Comparison of ENCODE assay signal across 8 worm cellular contexts in the genomic region with DNA sequence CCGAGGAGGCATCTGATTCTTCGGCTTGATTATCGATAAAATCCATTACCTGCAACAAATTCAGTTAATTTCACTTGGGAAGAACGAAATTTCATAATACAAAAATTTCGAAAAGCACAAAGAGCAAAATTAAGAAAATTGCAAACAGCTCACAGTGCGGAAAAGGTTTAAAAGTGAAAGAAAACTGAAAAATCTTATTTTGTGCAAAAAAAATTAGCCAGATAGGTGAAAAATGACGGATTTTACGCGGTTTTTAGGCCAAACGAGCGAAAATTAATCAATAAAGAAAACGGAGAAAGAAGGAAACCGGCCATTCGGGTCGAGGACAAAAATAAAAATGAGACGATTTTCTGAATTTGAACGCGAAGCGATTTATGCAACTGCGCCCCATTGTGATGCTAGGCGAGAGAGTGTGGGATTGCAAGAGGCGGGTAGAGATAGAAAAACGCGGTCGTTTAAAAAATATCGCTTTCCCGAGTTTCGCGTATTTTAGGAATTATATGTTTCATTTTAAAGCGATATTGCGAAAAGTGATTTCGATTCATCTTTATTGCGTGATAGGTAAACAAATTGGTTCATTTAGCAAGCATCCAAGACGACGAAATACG.
TF ChIP-seq lines count a peak whose summit lies in the region.

A gene (minus strand): TSS at position 51 of the 608 bp plus-strand sequence.

TF ChIP-seq in whole organism, L1 larva, 84 proteins besides CTCF, POLR2A, EP300 and RAD21 (continues in another document):
- no peak for TF ChIP-seq zip-4 (GFP tag; optimal IDR thresholded peaks at IDR 0.05; lab: Kevin White, UChicago)
- TF ChIP-seq nhr-47 (tag; optimal IDR thresholded peaks at IDR 0.05; lab: Kevin White, UChicago) = peak; percentile 77
- peak; percentile 59 for TF ChIP-seq jun-1 (tag; optimal IDR thresholded peaks at IDR 0.05; lab: Kevin White, UChicago)
- TF ChIP-seq rnt-1 (tag; optimal IDR thresholded peaks at IDR 0.05; lab: Kevin White, UChicago) = peak; percentile 86
- peak; percentile 96 to 98 for TF ChIP-seq lin-35 (GFP tag; optimal IDR thresholded peaks at IDR 0.05; lab: Kevin White, UChicago)
- TF ChIP-seq pax-3 (tag; optimal IDR thresholded peaks at IDR 0.05; lab: Kevin White, UChicago) = peak; percentile 28
- TF ChIP-seq lin-13 (GFP tag; optimal IDR thresholded peaks at IDR 0.05; lab: Kevin White, UChicago) = peak; percentile 62
- peak; percentile 9 for TF ChIP-seq elt-2 (tag; optimal IDR thresholded peaks at IDR 0.05; lab: Kevin White, UChicago)
- TF ChIP-seq C16A3.4 (tag; optimal IDR thresholded peaks at IDR 0.05; lab: Kevin White, UChicago) = peak; percentile 81
- peak; percentile 65 for TF ChIP-seq C04F5.9 (tag; optimal IDR thresholded peaks at IDR 0.05; lab: Kevin White, UChicago)

TF ChIP-seq in whole organism, L2 larva, 48 proteins besides CTCF, POLR2A, EP300 and RAD21 (continues in another document):
- peak; percentile 1 for TF ChIP-seq fos-1 (tag; optimal IDR thresholded peaks at IDR 0.05; lab: Kevin White, UChicago)
- TF ChIP-seq mdl-1 (tag; optimal IDR thresholded peaks at IDR 0.05; lab: Kevin White, UChicago) = no peak
- TF ChIP-seq ZK546.5 (tag; optimal IDR thresholded peaks at IDR 0.05; lab: Kevin White, UChicago) = no peak
- TF ChIP-seq crh-2 (tag; optimal IDR thresholded peaks at IDR 0.05; lab: Kevin White, UChicago) = peak; percentile 65
- TF ChIP-seq lin-13 (GFP tag; optimal IDR thresholded peaks at IDR 0.05; lab: Kevin White, UChicago) = no peak
- TF ChIP-seq sma-9 (GFP tag; optimal IDR thresholded peaks at IDR 0.05; lab: Kevin White, UChicago) = peak; percentile 69
- TF ChIP-seq sma-9 (tag; optimal IDR thresholded peaks at IDR 0.05; lab: Kevin White, UChicago) = no peak
- no peak for TF ChIP-seq elt-3 (tag; optimal IDR thresholded peaks at IDR 0.05; lab: Kevin White, UChicago)
- no peak for TF ChIP-seq ceh-82 (tag; optimal IDR thresholded peaks at IDR 0.05; lab: Kevin White, UChicago)
- TF ChIP-seq elt-1 (tag; optimal IDR thresholded peaks at IDR 0.05; lab: Kevin White, UChicago) = no peak
- TF ChIP-seq unc-62 (GFP tag; optimal IDR thresholded peaks at IDR 0.05; lab: Kevin White, UChicago) = no peak

TF ChIP-seq in whole organism, L3 larva, 47 proteins besides CTCF, POLR2A, EP300 and RAD21 (continues in another document):
- TF ChIP-seq egl-27 (tag; optimal IDR thresholded peaks at IDR 0.05; lab: Kevin White, UChicago) = no peak
- peak; percentile 53 for TF ChIP-seq nhr-23 (tag; optimal IDR thresholded peaks at IDR 0.05; lab: Kevin White, UChicago)
- no peak for TF ChIP-seq pha-4 (tag; optimal IDR thresholded peaks at IDR 0.05; lab: Kevin White, UChicago)
- TF ChIP-seq nhr-25 (tag; optimal IDR thresholded peaks at IDR 0.05; lab: Kevin White, UChicago) = peak; percentile 54
- no peak for TF ChIP-seq fkh-2 (tag; optimal IDR thresholded peaks at IDR 0.05; lab: Kevin White, UChicago)
- TF ChIP-seq nhr-43 (tag; optimal IDR thresholded peaks at IDR 0.05; lab: Kevin White, UChicago; ENCODE audit: poor library complexity, severe bottlenecking) = peak; percentile 3
- TF ChIP-seq R02D3.7 (tag; optimal IDR thresholded peaks at IDR 0.05; lab: Kevin White, UChicago) = peak; percentile 58
- TF ChIP-seq egl-5 (tag; optimal IDR thresholded peaks at IDR 0.05; lab: Kevin White, UChicago) = peak; percentile 35
- TF ChIP-seq fkh-10 (GFP tag; optimal IDR thresholded peaks at IDR 0.05; lab: Kevin White, UChicago) = no peak
- peak; percentile 25 for TF ChIP-seq hmg-11 (tag; optimal IDR thresholded peaks at IDR 0.05; lab: Kevin White, UChicago)

TF ChIP-seq in whole organism, L4 larva, 104 proteins besides CTCF, POLR2A, EP300 and RAD21 (continues in another document):
- TF ChIP-seq dpl-1 (GFP tag; optimal IDR thresholded peaks at IDR 0.05; lab: Kevin White, UChicago) (peak; percentile 92), lin-29 (GFP tag; IDR thresholded peaks at IDR 0.05; lab: Robert Waterston, UW) (no peak), pha-4 (GFP tag; IDR thresholded peaks at IDR 0.05; lab: Robert Waterston, UW) (no peak), pha-4 (tag; optimal IDR thresholded peaks at IDR 0.05; lab: Kevin White, UChicago) (no peak), fkh-10 (GFP tag; optimal IDR thresholded peaks at IDR 0.05; lab: Kevin White, UChicago) (no peak), attf-4 (tag; optimal IDR thresholded peaks at IDR 0.05; lab: Kevin White, UChicago) (no peak), mdt-29 (GFP tag; IDR thresholded peaks at IDR 0.05; lab: Robert Waterston, UW) (no peak), nhr-41 (GFP tag; IDR thresholded peaks at IDR 0.05; lab: Robert Waterston, UW) (no peak), fos-1 (tag; optimal IDR thresholded peaks at IDR 0.05; lab: Kevin White, UChicago) (no peak), mes-2 (tag; optimal IDR thresholded peaks at IDR 0.05; lab: Kevin White, UChicago; ENCODE audit: poor library complexity, severe bottlenecking) (peak; percentile 74), ces-1 (GFP tag; optimal IDR thresholded peaks at IDR 0.05; lab: Kevin White, UChicago) (no peak)

TF ChIP-seq in whole organism, late embryonic, 69 proteins besides CTCF, POLR2A, EP300 and RAD21 (continues in another document):
- no peak for TF ChIP-seq hlh-6 (tag; optimal IDR thresholded peaks at IDR 0.05; lab: Kevin White, UChicago)
- no peak for TF ChIP-seq K09A11.1 (tag; optimal IDR thresholded peaks at IDR 0.05; lab: Kevin White, UChicago; ENCODE audit: insufficient read depth)
- no peak for TF ChIP-seq elt-4 (tag; optimal IDR thresholded peaks at IDR 0.05; lab: Kevin White, UChicago)
- TF ChIP-seq lin-11 (tag; optimal IDR thresholded peaks at IDR 0.05; lab: Kevin White, UChicago) = no peak
- TF ChIP-seq gmeb-2 (tag; optimal IDR thresholded peaks at IDR 0.05; lab: Kevin White, UChicago) = no peak
- no peak for TF ChIP-seq fkh-10 (GFP tag; optimal IDR thresholded peaks at IDR 0.05; lab: Kevin White, UChicago)
- TF ChIP-seq ztf-16 (tag; optimal IDR thresholded peaks at IDR 0.05; lab: Kevin White, UChicago) = no peak
- no peak for TF ChIP-seq zip-5 (tag; optimal IDR thresholded peaks at IDR 0.05; lab: Kevin White, UChicago)
- no peak for TF ChIP-seq syd-9 (tag; optimal IDR thresholded peaks at IDR 0.05; lab: Kevin White, UChicago)
- no peak for TF ChIP-seq unc-3 (GFP tag; conservative IDR thresholded peaks at IDR 0.05; lab: Robert Waterston, UW)
- no peak for TF ChIP-seq unc-3 (tag; optimal IDR thresholded peaks at IDR 0.05; lab: Kevin White, UChicago)
- no peak for TF ChIP-seq pag-3 (tag; optimal IDR thresholded peaks at IDR 0.05; lab: Kevin White, UChicago; ENCODE audit: borderline replicate concordance)

TF ChIP-seq in whole organism, midembryonic, 9 proteins besides CTCF, POLR2A, EP300 and RAD21:
- TF ChIP-seq ref-1 (GFP tag; conservative IDR thresholded peaks at IDR 0.05; lab: Robert Waterston, UW) (no peak), klf-2 (GFP tag; conservative IDR thresholded peaks at IDR 0.05; lab: Robert Waterston, UW) (no peak), flt-1 (GFP tag; IDR thresholded peaks at IDR 0.05; lab: Robert Waterston, UW) (0 out of 2 replicates have a peak, but pooled peaks have one; percentile 45)

TF ChIP-seq in whole organism, mixed stage, embryonic, 35 proteins besides CTCF, POLR2A, EP300 and RAD21:
- TF ChIP-seq bed-3 (GFP tag; optimal IDR thresholded peaks at IDR 0.05; lab: Kevin White, UChicago) = no peak
- TF ChIP-seq zip-8 (tag; optimal IDR thresholded peaks at IDR 0.05; lab: Kevin White, UChicago) = no peak
- TF ChIP-seq pha-4 (tag; optimal IDR thresholded peaks at IDR 0.05; lab: Kevin White, UChicago) = peak; percentile 42
- peak; percentile 16 for TF ChIP-seq ham-2 (GFP tag; optimal IDR thresholded peaks at IDR 0.05; lab: Kevin White, UChicago)
- TF ChIP-seq lin-13 (tag; optimal IDR thresholded peaks at IDR 0.05; lab: Kevin White, UChicago) = peak; percentile 81
- peak; percentile 12 for TF ChIP-seq drap-1 (GFP tag; optimal IDR thresholded peaks at IDR 0.05; lab: Kevin White, UChicago)
- no peak for TF ChIP-seq nhr-28 (tag; optimal IDR thresholded peaks at IDR 0.05; lab: Kevin White, UChicago)
- TF ChIP-seq sem-2 (GFP tag; optimal IDR thresholded peaks at IDR 0.05; lab: Kevin White, UChicago) = no peak
- TF ChIP-seq lsy-2 (tag; optimal IDR thresholded peaks at IDR 0.05; lab: Kevin White, UChicago) = no peak
- no peak for TF ChIP-seq unc-39 (tag; optimal IDR thresholded peaks at IDR 0.05; lab: Kevin White, UChicago)
- TF ChIP-seq ceh-83 (GFP tag; optimal IDR thresholded peaks at IDR 0.05; lab: Kevin White, UChicago) = no peak
- TF ChIP-seq nhr-237 (tag; optimal IDR thresholded peaks at IDR 0.05; lab: Kevin White, UChicago) = peak; percentile 44
- TF ChIP-seq nhr-76 (tag; optimal IDR thresholded peaks at IDR 0.05; lab: Kevin White, UChicago) = no peak
TF ChIP-seq in whole organism, mixed stage, embryonic: peak in this region for 5.

TF ChIP-seq in whole organism, young adult, 124 proteins besides CTCF, POLR2A, EP300 and RAD21 (continues in another document):
- TF ChIP-seq let-607 (tag; optimal IDR thresholded peaks at IDR 0.05; lab: Kevin White, UChicago) (no peak), ets-4 (GFP tag; optimal IDR thresholded peaks at IDR 0.05; lab: Kevin White, UChicago) (no peak), madf-3 (GFP tag; IDR thresholded peaks at IDR 0.05; lab: Robert Waterston, UW) (no peak), attf-3 (GFP tag; conservative IDR thresholded peaks at IDR 0.05; lab: Robert Waterston, UW) (no peak), ceh-91 (GFP tag; IDR thresholded peaks at IDR 0.05; lab: Robert Waterston, UW) (no peak), F10E7.11 (tag; optimal IDR thresholded peaks at IDR 0.05; lab: Kevin White, UChicago) (no peak), hlh-26 (GFP tag; conservative IDR thresholded peaks at IDR 0.05; lab: Robert Waterston, UW) (no peak), hmg-1.2 (GFP tag; IDR thresholded peaks at IDR 0.05; lab: Robert Waterston, UW) (peak; percentile 97), nfya-2 (GFP tag; IDR thresholded peaks at IDR 0.05; lab: Robert Waterston, UW) (no peak), pha-4 (tag; optimal IDR thresholded peaks at IDR 0.05; lab: Kevin White, UChicago) (no peak), sea-2 (GFP tag; IDR thresholded peaks at IDR 0.05; lab: Robert Waterston, UW) (no peak), lin-26 (GFP tag; IDR thresholded peaks at IDR 0.05; lab: Robert Waterston, UW) (no peak), B0019.2 (GFP tag; conservative IDR thresholded peaks at IDR 0.05; lab: Robert Waterston, UW) (no peak), let-526 (GFP tag; IDR thresholded peaks at IDR 0.05; lab: Robert Waterston, UW) (no peak), dox-1 (GFP tag; IDR thresholded peaks at IDR 0.05; lab: Robert Waterston, UW) (peak; percentile 72), ceh-40 (GFP tag; IDR thresholded peaks at IDR 0.05; lab: Robert Waterston, UW) (no peak), nfya-1 (tag; optimal IDR thresholded peaks at IDR 0.05; lab: Kevin White, UChicago; ENCODE audit: borderline replicate concordance, insufficient read depth) (no peak), efl-1 (GFP tag; optimal IDR thresholded peaks at IDR 0.05; lab: Kevin White, UChicago) (peak; percentile 58), attf-5 (GFP tag; optimal IDR thresholded peaks at IDR 0.05; lab: Kevin White, UChicago) (peak; percentile 59), F55B11.4 (tag; optimal IDR thresholded peaks at IDR 0.05; lab: Kevin White, UChicago; ENCODE audit: borderline replicate concordance, insufficient read depth) (no peak), C06A6.2 (GFP tag; conservative IDR thresholded peaks at IDR 0.05; lab: Robert Waterston, UW) (no peak)
